Fruit fly (Drosophila melanogaster): Measurements from ENCODE around the gene CG3288.

Gene CG3288

DNA sequence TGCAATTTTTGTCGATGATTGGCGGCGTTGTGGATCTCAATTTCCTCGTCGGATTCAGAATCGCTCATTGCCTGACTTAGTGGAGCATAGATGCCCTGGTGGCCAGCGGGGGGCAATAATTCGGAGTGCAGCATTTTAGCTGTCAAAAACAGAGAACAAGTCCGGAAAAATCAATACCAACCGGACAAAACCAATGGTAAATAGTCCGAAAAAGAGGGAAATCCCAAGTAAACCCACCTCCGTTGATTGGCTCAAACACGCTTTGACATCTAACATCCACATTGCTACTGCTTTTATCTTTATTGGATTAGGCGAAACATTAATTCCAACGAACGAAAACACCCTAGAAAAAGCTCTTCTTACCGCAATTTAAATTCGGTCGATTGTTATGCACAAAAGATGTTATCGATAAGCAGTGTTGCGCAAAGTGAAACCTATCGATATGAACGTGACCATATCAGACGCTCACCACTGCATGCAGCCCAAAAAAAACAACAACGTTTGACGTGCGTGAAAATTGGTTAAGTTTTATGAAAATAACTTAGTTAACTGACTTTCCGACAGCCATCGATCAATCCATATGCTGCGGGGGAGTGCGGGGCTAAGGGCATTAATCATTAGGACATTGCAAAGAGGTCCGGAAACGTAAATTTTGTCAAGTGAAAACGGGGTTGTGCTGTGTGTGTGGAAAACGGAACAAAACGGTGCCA, 20.2 kb upstream of the CG3288 start, which contains the start of the genes CG3618 and Pka-R1 (continued):
- TF ChIP-seq p53 (GFP tag; optimal IDR thresholded peaks at IDR 0.05): peak; percentile 0
- no peak for TF ChIP-seq CG6272 (GFP tag; IDR thresholded peaks at IDR 0.05)
- TF ChIP-seq CG18011 (GFP tag; optimal IDR thresholded peaks at IDR 0.05): peak; percentile 1
- TF ChIP-seq ham (GFP tag; IDR thresholded peaks at IDR 0.05): no peak
- no peak for TF ChIP-seq unc-4 (GFP tag; IDR thresholded peaks at IDR 0.05; ENCODE audit: partially characterized antibody)
- no peak for TF ChIP-seq MTF-1 (GFP tag; optimal IDR thresholded peaks at IDR 0.05; ENCODE audit: borderline replicate concordance)
- TF ChIP-seq CG3407 (GFP tag; optimal IDR thresholded peaks at IDR 0.05): no peak
- TF ChIP-seq toy (GFP tag; IDR thresholded peaks at IDR 0.05): no peak
- peak; percentile 35 for TF ChIP-seq cg (GFP tag; optimal IDR thresholded peaks at IDR 0.05)
- no peak for TF ChIP-seq gcm (GFP tag; optimal IDR thresholded peaks at IDR 0.05)
- TF ChIP-seq bigmax (GFP tag; optimal IDR thresholded peaks at IDR 0.05): peak; percentile 63
- TF ChIP-seq CG10267 (tag; optimal IDR thresholded peaks at IDR 0.05): peak; percentile 85
- TF ChIP-seq vvl (GFP tag; IDR thresholded peaks at IDR 0.05): no peak
- no peak for TF ChIP-seq Fer2 (tag; optimal IDR thresholded peaks at IDR 0.05)
- TF ChIP-seq stwl (tag; optimal IDR thresholded peaks at IDR 0.05): peak; percentile 84
- TF ChIP-seq schlank (tag; optimal IDR thresholded peaks at IDR 0.05): no peak
- TF ChIP-seq Pdp1 (GFP tag; optimal IDR thresholded peaks at IDR 0.05): peak in 1 of 2 experiments; percentile 77
- TF ChIP-seq Fer1 (GFP tag; optimal IDR thresholded peaks at IDR 0.05): peak; percentile 21
- TF ChIP-seq dm (GFP tag; optimal IDR thresholded peaks at IDR 0.05): peak; percentile 53
- peak; percentile 49 for TF ChIP-seq gfzf (GFP tag; optimal IDR thresholded peaks at IDR 0.05)
- TF ChIP-seq lmd (GFP tag; IDR thresholded peaks at IDR 0.05): no peak
- no peak for TF ChIP-seq Ssrp (tag; optimal IDR thresholded peaks at IDR 0.05)
- peak; percentile 24 for TF ChIP-seq her (GFP tag; optimal IDR thresholded peaks at IDR 0.05)
- no peak for TF ChIP-seq ap (GFP tag; IDR thresholded peaks at IDR 0.05)
- TF ChIP-seq lilli (GFP tag; optimal IDR thresholded peaks at IDR 0.05): peak; percentile 7
- no peak for TF ChIP-seq CG12769 (tag; optimal IDR thresholded peaks at IDR 0.05)
- TF ChIP-seq D19A (tag; optimal IDR thresholded peaks at IDR 0.05): no peak
- peak; percentile 93 for TF ChIP-seq Sry-δ (GFP tag; optimal IDR thresholded peaks at IDR 0.05)
- no peak for TF ChIP-seq Scr (GFP tag; IDR thresholded peaks at IDR 0.05; ENCODE audit: partially characterized antibody)
- TF ChIP-seq CG7271 (tag; optimal IDR thresholded peaks at IDR 0.05): no peak
- peak; percentile 84 for TF ChIP-seq BEAF-32 (GFP tag; optimal IDR thresholded peaks at IDR 0.05)
- no peak for TF ChIP-seq bsh (GFP tag; optimal IDR thresholded peaks at IDR 0.05)
- peak; percentile 77 for TF ChIP-seq Dp (GFP tag; optimal IDR thresholded peaks at IDR 0.05)
- peak; percentile 57 for TF ChIP-seq HmgZ (tag; optimal IDR thresholded peaks at IDR 0.05)
- TF ChIP-seq tap (tag; optimal IDR thresholded peaks at IDR 0.05): no peak
- no peak for TF ChIP-seq Hr78 (GFP tag; optimal IDR thresholded peaks at IDR 0.05)
- TF ChIP-seq onecut (GFP tag; IDR thresholded peaks at IDR 0.05): peak; percentile 97
- peak; percentile 50 for TF ChIP-seq CG15514 (GFP tag; optimal IDR thresholded peaks at IDR 0.05)
- no peak for TF ChIP-seq ssp (GFP tag; IDR thresholded peaks at IDR 0.05)
- peak; percentile 76 for TF ChIP-seq CG9437 (GFP tag; optimal IDR thresholded peaks at IDR 0.05)
- no peak for TF ChIP-seq CG9215 (GFP tag; IDR thresholded peaks at IDR 0.05)
- TF ChIP-seq CG2116 (GFP tag; optimal IDR thresholded peaks at IDR 0.05): peak; percentile 94
- no peak for TF ChIP-seq E2f1 (GFP tag; IDR thresholded peaks at IDR 0.05)
- no peak for TF ChIP-seq CG4360 (GFP tag; IDR thresholded peaks at IDR 0.05)
- TF ChIP-seq CG5180 (GFP tag; optimal IDR thresholded peaks at IDR 0.05): no peak
- TF ChIP-seq Stat92E (GFP tag; optimal IDR thresholded peaks at IDR 0.05): peak in 1 of 3 experiments; percentile 24
- no peak for TF ChIP-seq twi (tag; optimal IDR thresholded peaks at IDR 0.05)
- no peak for TF ChIP-seq CG7839 (tag; optimal IDR thresholded peaks at IDR 0.05)
